Worm (Caenorhabditis elegans) whole organism, early embryonic: ENCODE results near the gene Y46G5A.8.

Experiments
- B0310.2 ChIP-seq: sonication (generic microtip); optimal IDR thresholded peaks from 2 replicates; lab custom pipeline; 2016; ENCODE audit warnings: mild to moderate bottlenecking, missing genetic modification characterization, missing compliant biosample characterization
- F13C5.2 ChIP-seq: sonication (generic microtip); optimal IDR thresholded peaks from 2 replicates; lab custom pipeline; 2017; ENCODE audit warnings: mild to moderate bottlenecking, missing genetic modification characterization, inconsistent platforms, missing compliant biosample characterization
- aly-1 ChIP-seq: sonication (generic microtip); optimal IDR thresholded peaks from 2 replicates; lab custom pipeline; 2016; ENCODE audit warnings: missing genetic modification characterization, missing compliant biosample characterization
- ama-1 ChIP-seq: fragments of 150-350 bp; optimal IDR thresholded peaks from 2 replicates; lab custom pipeline; 2014
- ceh-13 ChIP-seq: fragments of 200-800 bp; sonication (Bioruptor generic); optimal IDR thresholded peaks from 2 replicates; lab custom pipeline; 2018; ENCODE audit warnings: mild to moderate bottlenecking, missing genetic modification characterization, missing compliant biosample characterization
- ceh-36 ChIP-seq: sonication (generic microtip); optimal IDR thresholded peaks from 2 replicates; lab custom pipeline; 2016; ENCODE audit warnings: missing genetic modification characterization, inconsistent platforms, missing compliant biosample characterization
- ets-7 ChIP-seq: sonication (generic microtip); optimal IDR thresholded peaks from 2 replicates; lab custom pipeline; 2016; ENCODE audit warnings: missing genotype, missing genetic modification characterization, missing compliant biosample characterization
- flt-1 ChIP-seq: fragments of 200-800 bp; sonication (Bioruptor generic); IDR thresholded peaks from 2 replicates; pipeline ENCODE4 v1.3.6; 2022; ENCODE audit warnings: missing genetic modification characterization, missing compliant biosample characterization
- hmbx-1 ChIP-seq: sonication (generic microtip); optimal IDR thresholded peaks from 2 replicates; lab custom pipeline; 2016; ENCODE audit warnings: mild to moderate bottlenecking, missing genetic modification characterization, missing compliant biosample characterization
- hmg-4 ChIP-seq: fragments of 200-800 bp; sonication (Bioruptor generic); optimal IDR thresholded peaks from 2 replicates; lab custom pipeline; 2018; ENCODE audit warnings: mild to moderate bottlenecking, missing genetic modification characterization, missing compliant biosample characterization
- hnd-1 ChIP-seq: sonication (generic microtip); optimal IDR thresholded peaks from 2 replicates; lab custom pipeline; 2016; ENCODE audit warnings: missing genetic modification characterization, missing compliant biosample characterization
- pes-1 ChIP-seq: fragments of 200-800 bp; sonication (Bioruptor generic); IDR thresholded peaks from 2 replicates; pipeline ENCODE4 v1.3.6; 2022; ENCODE audit warnings: missing genetic modification reagents, missing genetic modification characterization, missing compliant biosample characterization
- scrt-1 ChIP-seq: fragments of 200-800 bp; sonication (Bioruptor generic); IDR thresholded peaks from 2 replicates; pipeline ENCODE4 v1.3.6; 2022; ENCODE audit warnings: missing genetic modification characterization, missing compliant biosample characterization
- sea-1 ChIP-seq: fragments of 200-800 bp; sonication (Bioruptor generic); conservative IDR thresholded peaks from 2 replicates; pipeline ENCODE4 v1.3.6; 2022; ENCODE audit warnings: missing genetic modification characterization, missing compliant biosample characterization
- tbx-11 ChIP-seq: fragments of 200-800 bp; sonication (Bioruptor generic); IDR thresholded peaks from 2 replicates; pipeline ENCODE4 v1.3.6; 2022; ENCODE audit warnings: missing genetic modification characterization, missing compliant biosample characterization
- tbx-37 ChIP-seq: fragments of 200-800 bp; sonication (Bioruptor generic); conservative IDR thresholded peaks from 2 replicates; pipeline ENCODE4 v1.3.6; 2022; ENCODE audit warnings: missing genetic modification reagents, missing genetic modification characterization, missing compliant biosample characterization
- tra-4 ChIP-seq: sonication (generic microtip); optimal IDR thresholded peaks from 2 replicates; lab custom pipeline; 2017; ENCODE audit warnings: missing genetic modification characterization, missing compliant biosample characterization

The Y46G5A.8 gene

ce11 chrII:12778374-12778773, 22.2 kb downstream of the Y46G5A.8 start:
- peak; percentile 36; the same call in 1 of the 2 replicates for TF ChIP-seq flt-1
- 0 out of 2 replicates have a peak, but pooled peaks have one; percentile 13 for TF ChIP-seq sea-1 (GFP tag; lab: Robert Waterston, UW)

- no peak for TF ChIP-seq sea-1 (GFP tag; lab: Robert Waterston, UW)
- TF ChIP-seq F13C5.2 (tag; lab: Kevin White, UChicago), result no peak
- TF ChIP-seq B0310.2 (tag; lab: Kevin White, UChicago), result no peak
- TF ChIP-seq tra-4, result no peak
- TF ChIP-seq flt-1, result no peak
- TF ChIP-seq tbx-37 (GFP tag; lab: Robert Waterston, UW), result no peak
- no peak for TF ChIP-seq ama-1 (lab: Kevin White, UChicago)
- TF ChIP-seq aly-1 (tag; lab: Kevin White, UChicago), result no peak
- TF ChIP-seq ceh-13 (GFP tag; lab: Kevin White, UChicago), result no peak
- no peak for TF ChIP-seq hmbx-1
- TF ChIP-seq tbx-11 (GFP tag; lab: Robert Waterston, UW), result no peak
- TF ChIP-seq ets-7 (tag; lab: Kevin White, UChicago), result no peak
- no peak for TF ChIP-seq hnd-1 (tag; lab: Kevin White, UChicago)
- no peak for TF ChIP-seq pes-1
- TF ChIP-seq ceh-36 (tag; lab: Kevin White, UChicago), result no peak
- TF ChIP-seq hmg-4 (GFP tag; lab: Kevin White, UChicago), result no peak
- TF ChIP-seq scrt-1, result no peak
Measured at ce11 chrII:12785391-12785790, 29.3 kb downstream of the Y46G5A.8 start, which contains the start of gene Y46G5A.15. Gene Y46G5A.15, minus strand, starts transcription at chrII:12785416.

ce11 chrII:12787831-12788248, 31.7 kb downstream of the Y46G5A.8 start, which contains the start of gene alkb-7:
Gene alkb-7, minus strand, starts transcription at chrII:12788153.
- no peak for TF ChIP-seq hnd-1 (tag; lab: Kevin White, UChicago)
- TF ChIP-seq pes-1, result 0 out of 2 replicates have a peak, but pooled peaks have one; percentile 20
- TF ChIP-seq hmbx-1, result no peak
- no peak for TF ChIP-seq tbx-37 (GFP tag; lab: Robert Waterston, UW)
- peak; percentile 24 for TF ChIP-seq B0310.2 (tag; lab: Kevin White, UChicago)
- peak; percentile 79 for TF ChIP-seq ama-1 (lab: Kevin White, UChicago)
- TF ChIP-seq hmg-4 (GFP tag; lab: Kevin White, UChicago), result no peak
- TF ChIP-seq aly-1 (tag; lab: Kevin White, UChicago), result no peak
- peak; percentile 22 for TF ChIP-seq tra-4
- peak; percentile 14 for TF ChIP-seq F13C5.2 (tag; lab: Kevin White, UChicago)
- no peak for TF ChIP-seq ceh-36 (tag; lab: Kevin White, UChicago)
- TF ChIP-seq sea-1 (GFP tag; lab: Robert Waterston, UW), result no peak
- TF ChIP-seq ceh-13 (GFP tag; lab: Kevin White, UChicago), result no peak
- TF ChIP-seq flt-1, result no peak

ce11 chrII:12789497-12789896, 33.4 kb downstream of the Y46G5A.8 start:
- TF ChIP-seq aly-1 (tag; lab: Kevin White, UChicago), result peak; percentile 49
- no peak for TF ChIP-seq ets-7 (tag; lab: Kevin White, UChicago)
- TF ChIP-seq hmbx-1, result no peak
- TF ChIP-seq sea-1 (GFP tag; lab: Robert Waterston, UW), result no peak

- TF ChIP-seq sea-1 (GFP tag; lab: Robert Waterston, UW) (no peak), F13C5.2 (tag; lab: Kevin White, UChicago) (no peak), ets-7 (tag; lab: Kevin White, UChicago) (no peak), ceh-36 (tag; lab: Kevin White, UChicago) (no peak), aly-1 (tag; lab: Kevin White, UChicago) (no peak), tra-4 (no peak), hmg-4 (GFP tag; lab: Kevin White, UChicago) (no peak), ama-1 (lab: Kevin White, UChicago) (no peak), ceh-13 (GFP tag; lab: Kevin White, UChicago) (no peak), tbx-11 (GFP tag; lab: Robert Waterston, UW) (no peak), B0310.2 (tag; lab: Kevin White, UChicago) (no peak), hnd-1 (tag; lab: Kevin White, UChicago) (no peak), scrt-1 (no peak), tbx-37 (GFP tag; lab: Robert Waterston, UW) (no peak), hmbx-1 (no peak), pes-1 (no peak), flt-1 (no peak)
Measured at ce11 chrII:12790392-12790791, 34.3 kb downstream of the Y46G5A.8 start.

ce11 chrII:12795188-12795587, 39.0 kb downstream of the Y46G5A.8 start:
- no peak for TF ChIP-seq hmg-4 (GFP tag; lab: Kevin White, UChicago)
- no peak for TF ChIP-seq ama-1 (lab: Kevin White, UChicago)
- no peak for TF ChIP-seq aly-1 (tag; lab: Kevin White, UChicago)
- no peak for TF ChIP-seq tbx-11 (GFP tag; lab: Robert Waterston, UW)
- no peak for TF ChIP-seq pes-1
- TF ChIP-seq scrt-1, result no peak
- TF ChIP-seq flt-1, result no peak
- no peak for TF ChIP-seq tbx-37 (GFP tag; lab: Robert Waterston, UW)
- TF ChIP-seq F13C5.2 (tag; lab: Kevin White, UChicago), result no peak
- no peak for TF ChIP-seq hmbx-1
- no peak for TF ChIP-seq B0310.2 (tag; lab: Kevin White, UChicago)
- TF ChIP-seq ets-7 (tag; lab: Kevin White, UChicago), result no peak
- no peak for TF ChIP-seq ceh-36 (tag; lab: Kevin White, UChicago)
- no peak for TF ChIP-seq tra-4
- no peak for TF ChIP-seq ceh-13 (GFP tag; lab: Kevin White, UChicago)
- no peak for TF ChIP-seq sea-1 (GFP tag; lab: Robert Waterston, UW)
- TF ChIP-seq hnd-1 (tag; lab: Kevin White, UChicago), result no peak

ce11 chrII:12796040-12796502, 39.9 kb downstream of the Y46G5A.8 start, which contains the start of gene cpt-1:
Gene cpt-1, minus strand, starts transcription at chrII:12796452.
- TF ChIP-seq aly-1 (tag; lab: Kevin White, UChicago) (no peak), pes-1 (no peak)
